Fruit fly (Drosophila melanogaster) whole organism, embryonic: Measurements from ENCODE around the gene CG6055.

Experiments used
- ATbp ChIP-seq: fragments of 200-800 bp; sonication (Bioruptor generic); optimal IDR thresholded peaks from 2 replicates; lab custom pipeline; 2017; ENCODE audit warnings: missing biosample characterization, mild to moderate bottlenecking, missing genetic modification characterization, missing genetic modification reagents
- Asciz ChIP-seq: fragments of 200-800 bp; sonication (Bioruptor generic); optimal IDR thresholded peaks from 2 replicates; lab custom pipeline; 2017; ENCODE audit warnings: missing biosample characterization, mild to moderate bottlenecking, missing genetic modification characterization, missing genetic modification reagents
- Bgb ChIP-seq: fragments of 200-800 bp; sonication (Bioruptor generic); IDR thresholded peaks from 2 replicates; pipeline ENCODE4 v1.3.6; 2022; ENCODE audit warnings: missing biosample characterization, missing genetic modification characterization; ENCODE audit not compliant: partially characterized antibody
- CG11093 ChIP-seq: fragments of 200-800 bp; sonication (Bioruptor generic); IDR thresholded peaks from 3 replicates; pipeline ENCODE4 v1.3.6; 2022; ENCODE audit warnings: missing biosample characterization, missing genetic modification characterization
- CG14860 ChIP-seq: fragments of 200-800 bp; sonication (Bioruptor generic); IDR thresholded peaks from 3 replicates; pipeline ENCODE4 v1.3.6; 2022; ENCODE audit warnings: missing biosample characterization, missing genetic modification characterization; ENCODE audit not compliant: partially characterized antibody
- CG15073 ChIP-seq: fragments of 200-800 bp; sonication (Bioruptor generic); optimal IDR thresholded peaks from 2 replicates; lab custom pipeline; 2016; ENCODE audit warnings: missing biosample characterization, missing genetic modification characterization
- CG15269 ChIP-seq: fragments of 200-800 bp; sonication (Bioruptor generic); optimal IDR thresholded peaks from 2 replicates; lab custom pipeline; 2018; ENCODE audit warnings: missing biosample characterization, mild to moderate bottlenecking, missing genetic modification characterization, moderate library complexity
- CG15479 ChIP-seq: fragments of 200-800 bp; sonication (Bioruptor generic); optimal IDR thresholded peaks from 3 replicates; lab custom pipeline; 2019; ENCODE audit warnings: missing biosample characterization, mild to moderate bottlenecking, missing genetic modification characterization, moderate library complexity
- CG16815 ChIP-seq: fragments of 200-800 bp; sonication (Bioruptor generic); optimal IDR thresholded peaks from 3 replicates; lab custom pipeline; 2017; ENCODE audit warnings: missing biosample characterization, mild to moderate bottlenecking, missing genetic modification characterization
- CG2889 ChIP-seq: fragments of 200-800 bp; sonication (Bioruptor generic); IDR thresholded peaks from 3 replicates; pipeline ENCODE4 v1.3.6; 2022; ENCODE audit warnings: missing biosample characterization, missing genetic modification characterization
- CG3163 ChIP-seq: fragments of 200-800 bp; sonication (Bioruptor generic); optimal IDR thresholded peaks from 3 replicates; lab custom pipeline; 2016; ENCODE audit warnings: missing biosample characterization, missing genetic modification characterization
- CG4282 ChIP-seq: fragments of 200-800 bp; sonication (Bioruptor generic); optimal IDR thresholded peaks from 2 replicates; lab custom pipeline; 2016; ENCODE audit warnings: missing biosample characterization, missing genetic modification characterization
- CG4707 ChIP-seq: fragments of 200-800 bp; sonication (Bioruptor generic); optimal IDR thresholded peaks from 2 replicates; lab custom pipeline; 2018; ENCODE audit warnings: missing biosample characterization, mild to moderate bottlenecking, missing genetic modification characterization, moderate library complexity
- CG5953 ChIP-seq: fragments of 200-800 bp; sonication (Bioruptor generic); IDR thresholded peaks from 2 replicates; pipeline ENCODE4 v1.3.6; 2022; ENCODE audit warnings: missing biosample characterization, missing genetic modification characterization
- CG6254 ChIP-seq: fragments of 200-800 bp; sonication (Bioruptor generic); optimal IDR thresholded peaks from 3 replicates; lab custom pipeline; 2017; ENCODE audit warnings: mild to moderate bottlenecking, missing biosample characterization, missing genetic modification reagents, missing genetic modification characterization
- CG7271 ChIP-seq: fragments of 200-800 bp; sonication (Bioruptor generic); optimal IDR thresholded peaks from 2 replicates; lab custom pipeline; 2018; ENCODE audit warnings: missing biosample characterization, mild to moderate bottlenecking, missing genetic modification characterization, moderate library complexity
- CG7963 ChIP-seq: fragments of 200-800 bp; sonication (Bioruptor generic); IDR thresholded peaks from 3 replicates; pipeline ENCODE4 v1.3.6; 2022; ENCODE audit warnings: missing biosample characterization, missing genetic modification characterization; ENCODE audit not compliant: partially characterized antibody
- CG8281 ChIP-seq: fragments of 200-800 bp; sonication (Bioruptor generic); optimal IDR thresholded peaks from 2 replicates; lab custom pipeline; 2018; ENCODE audit warnings: missing biosample characterization, mild to moderate bottlenecking, missing genetic modification characterization, moderate library complexity
- CG9932 ChIP-seq: fragments of 200-800 bp; sonication (Bioruptor generic); IDR thresholded peaks from 2 replicates; pipeline ENCODE4 v1.3.6; 2022; ENCODE audit warnings: missing biosample characterization, missing genetic modification characterization
- Dip2 ChIP-seq: fragments of 200-800 bp; sonication (Bioruptor generic); IDR thresholded peaks from 2 replicates; pipeline ENCODE4 v1.3.6; 2022; ENCODE audit warnings: missing biosample characterization, missing genetic modification characterization
- Ets97D ChIP-seq: fragments of 200-800 bp; sonication (Bioruptor generic); optimal IDR thresholded peaks from 3 replicates; lab custom pipeline; 2016; ENCODE audit warnings: missing biosample characterization, missing genetic modification characterization
- Fer1 ChIP-seq: fragments of 200-800 bp; sonication (Bioruptor generic); optimal IDR thresholded peaks from 2 replicates; lab custom pipeline; 2017; ENCODE audit warnings: missing biosample characterization, mild to moderate bottlenecking, missing genetic modification characterization
- Fer2 ChIP-seq: fragments of 200-800 bp; sonication (Bioruptor generic); optimal IDR thresholded peaks from 2 replicates; lab custom pipeline; 2018; ENCODE audit warnings: missing biosample characterization, mild to moderate bottlenecking, missing genetic modification characterization, moderate library complexity
- HHEX ChIP-seq: fragments of 200-800 bp; sonication (Bioruptor generic); optimal IDR thresholded peaks from 3 replicates; lab custom pipeline; 2017; ENCODE audit warnings: missing biosample characterization, mild to moderate bottlenecking, missing genetic modification characterization, missing genetic modification reagents
- HLH54F ChIP-seq: fragments of 200-800 bp; sonication (Bioruptor generic); optimal IDR thresholded peaks from 3 replicates; lab custom pipeline; 2016; ENCODE audit warnings: missing biosample characterization, missing genetic modification characterization
- Hr51 ChIP-seq, 2 experiments: fragments of 200-800 bp; sonication (Bioruptor generic); optimal IDR thresholded peaks; 2 replicates in 1 of 2; 3 replicates in 1 of 2; lab custom pipeline; 2016 to 2018; ENCODE audit warnings: missing biosample characterization in 2 of 2, missing genetic modification characterization in 2 of 2, mild to moderate bottlenecking in 1 of 2, moderate library complexity in 1 of 2
- Med ChIP-seq: fragments of 200-800 bp; sonication (Bioruptor generic); peaks from one replicate; lab custom pipeline; 2016; ENCODE audit warnings: missing biosample characterization, missing genetic modification characterization, mild to moderate bottlenecking, inconsistent platforms, moderate library complexity
- Mrtf ChIP-seq: fragments of 200-800 bp; sonication (Bioruptor generic); IDR thresholded peaks from 3 replicates; pipeline ENCODE4 v1.3.6; 2022; ENCODE audit warnings: missing biosample characterization, missing genetic modification characterization
- Myb ChIP-seq: fragments of 200-800 bp; sonication (Bioruptor generic); optimal IDR thresholded peaks from 2 replicates; lab custom pipeline; 2016; ENCODE audit warnings: missing biosample characterization, missing genetic modification characterization
- Pdp1 ChIP-seq, 2 experiments: fragments of 200-800 bp; sonication (Bioruptor generic); optimal IDR thresholded peaks; 3 replicates each; lab custom pipeline; 2016; ENCODE audit warnings: missing biosample characterization in 2 of 2, missing genetic modification characterization in 2 of 2, mild to moderate bottlenecking in 1 of 2, moderate library complexity in 1 of 2
- Ptx1 ChIP-seq: fragments of 200-800 bp; sonication (Bioruptor generic); IDR thresholded peaks from 2 replicates; pipeline ENCODE4 v1.3.6; 2022; ENCODE audit warnings: missing biosample characterization, missing genetic modification characterization
- Six4 ChIP-seq: fragments of 200-800 bp; sonication (Bioruptor generic); optimal IDR thresholded peaks from 2 replicates; lab custom pipeline; 2016; ENCODE audit warnings: missing biosample characterization, missing genetic modification characterization
- Tbp ChIP-seq: fragments of >200 bp; optimal IDR thresholded peaks from 2 replicates; lab custom pipeline; 2018; ENCODE audit warnings: missing biosample characterization, missing genetic modification characterization
- ac ChIP-seq: fragments of 200-800 bp; sonication (Bioruptor generic); optimal IDR thresholded peaks from 3 replicates; lab custom pipeline; 2017; ENCODE audit warnings: missing biosample characterization, mild to moderate bottlenecking, missing genetic modification characterization
- az2 ChIP-seq: fragments of 200-800 bp; sonication (Bioruptor generic); optimal IDR thresholded peaks from 3 replicates; lab custom pipeline; 2016; ENCODE audit warnings: missing biosample characterization, missing genetic modification characterization
- dimm ChIP-seq: fragments of 200-800 bp; sonication (Bioruptor generic); IDR thresholded peaks from 2 replicates; pipeline ENCODE4 v1.3.6; 2022; ENCODE audit warnings: missing biosample characterization, missing genetic modification characterization
- disco-r ChIP-seq: fragments of 200-800 bp; sonication (Bioruptor generic); optimal IDR thresholded peaks from 2 replicates; lab custom pipeline; 2016; ENCODE audit warnings: missing biosample characterization, missing genetic modification characterization
- fd102C ChIP-seq: fragments of 200-800 bp; sonication (Bioruptor generic); optimal IDR thresholded peaks from 2 replicates; lab custom pipeline; 2018; ENCODE audit warnings: missing biosample characterization, mild to moderate bottlenecking, missing genetic modification characterization, moderate library complexity
- fru ChIP-seq: fragments of >200 bp; optimal IDR thresholded peaks from 2 replicates; lab custom pipeline; 2017
- hkb ChIP-seq, 2 experiments: fragments of 200-800 bp in 1 of 2; fragments of >200 bp in 1 of 2; sonication (Bioruptor generic) in 1 of 2; IDR thresholded peaks in 1 of 2; optimal IDR thresholded peaks in 1 of 2; 2 replicates each; pipeline versions ENCODE4 v1.3.6 to Lab custom; 2017 to 2022; ENCODE audit warnings: missing biosample characterization in 1 of 2, missing genetic modification characterization in 1 of 2
- nerfin-2 ChIP-seq: fragments of 200-800 bp; sonication (Bioruptor generic); IDR thresholded peaks from 2 replicates; pipeline ENCODE4 v1.3.6; 2022; ENCODE audit warnings: missing biosample characterization, missing genetic modification characterization; ENCODE audit not compliant: partially characterized antibody
- pb ChIP-seq: fragments of 200-800 bp; sonication (Bioruptor generic); optimal IDR thresholded peaks from 3 replicates; lab custom pipeline; 2016; ENCODE audit warnings: missing biosample characterization, missing genetic modification characterization
- pzg ChIP-seq: fragments of 200-800 bp; sonication (Bioruptor generic); optimal IDR thresholded peaks from 3 replicates; lab custom pipeline; 2018; ENCODE audit warnings: missing biosample characterization, mild to moderate bottlenecking, missing genetic modification characterization, moderate library complexity
- ranshi ChIP-seq: fragments of 200-800 bp; sonication (Bioruptor generic); IDR thresholded peaks from 2 replicates; pipeline ENCODE4 v1.3.6; 2022; ENCODE audit warnings: missing biosample characterization, missing genetic modification characterization
- sisA ChIP-seq: fragments of 200-800 bp; sonication (Bioruptor generic); IDR thresholded peaks from 2 replicates; pipeline ENCODE4 v1.3.6; 2022; ENCODE audit warnings: missing biosample characterization, missing genetic modification characterization
- so ChIP-seq: fragments of 200-800 bp; sonication (Bioruptor generic); IDR thresholded peaks from 3 replicates; pipeline ENCODE4 v1.3.6; 2022; ENCODE audit warnings: missing biosample characterization, missing genetic modification characterization
- zen2 ChIP-seq: fragments of 200-800 bp; sonication (Bioruptor generic); IDR thresholded peaks from 3 replicates; pipeline ENCODE4 v1.3.6; 2022; ENCODE audit warnings: missing biosample characterization, missing genetic modification characterization; ENCODE audit not compliant: partially characterized antibody
- zf30C ChIP-seq: fragments of 200-800 bp; sonication (Bioruptor generic); optimal IDR thresholded peaks from 3 replicates; lab custom pipeline; 2018; ENCODE audit warnings: missing biosample characterization, mild to moderate bottlenecking, missing genetic modification characterization

The CG6055 gene

DNA sequence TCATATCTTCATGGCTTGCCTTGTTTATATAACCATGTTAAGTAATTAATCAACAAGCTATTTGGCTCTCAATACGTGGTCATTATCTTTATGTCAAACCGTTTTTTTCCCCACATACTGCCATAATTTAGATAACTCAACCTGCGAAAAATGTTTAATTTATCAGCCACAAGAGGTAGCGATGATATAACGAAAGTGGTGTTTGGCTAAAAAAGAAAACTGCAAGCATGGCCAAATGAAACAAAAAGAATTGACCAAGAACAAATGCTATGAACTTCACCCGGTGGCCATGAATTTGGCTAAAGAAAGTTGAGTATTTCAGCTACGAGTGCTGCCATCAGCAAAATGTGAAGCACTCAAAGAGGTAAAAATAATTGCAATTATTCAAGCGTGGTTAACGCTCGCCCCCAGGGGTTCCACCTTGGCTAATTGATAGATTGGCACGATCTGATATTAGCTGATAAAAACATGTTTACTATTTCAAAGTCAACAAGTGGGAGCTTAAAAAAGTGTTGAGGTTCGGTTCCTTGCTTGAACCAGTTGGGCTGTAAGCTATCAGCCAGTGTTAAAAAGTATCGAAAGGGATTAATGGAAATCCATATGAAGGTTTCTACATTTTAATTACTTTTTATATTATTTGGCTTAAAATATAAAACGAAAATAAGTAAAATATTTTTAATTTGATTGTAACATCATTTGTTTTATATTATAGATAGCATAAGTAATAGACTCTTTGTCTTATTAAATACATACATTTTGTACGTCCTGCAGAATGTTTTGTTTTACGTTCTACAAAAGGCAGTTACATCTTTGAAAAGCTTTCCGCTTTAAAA, 29.6 kb upstream of the CG6055 start (continued):
- TF ChIP-seq CG7963 (no peak), CG11093 (GFP tag; lab: Robert Waterston, UW) (peak; percentile 57; the same call in 1 of the 3 replicates), CG2889 (GFP tag; lab: Robert Waterston, UW) (peak; percentile 47; the same call in 1 of the 3 replicates), ATbp (peak; percentile 87), HHEX (GFP tag; lab: Kevin White, UChicago) (peak; percentile 71), Six4 (GFP tag; lab: Kevin White, UChicago) (peak; percentile 45), CG16815 (GFP tag; lab: Kevin White, UChicago) (no peak), CG14860 (no peak), Med (GFP tag; lab: Kevin White, UChicago) (peak; percentile 97), hkb (optimal IDR thresholded peaks at IDR 0.05; lab: Kevin White, UChicago) (no peak), hkb (GFP tag; IDR thresholded peaks at IDR 0.05; lab: Robert Waterston, UW) (peak; percentile 78), zen2 (GFP tag; lab: Robert Waterston, UW) (no peak), ranshi (GFP tag; lab: Robert Waterston, UW) (peak; percentile 75), fd102C (GFP tag; lab: Kevin White, UChicago) (no peak), Pdp1 (GFP tag; optimal IDR thresholded peaks at IDR 0.05; lab: Kevin White, UChicago) (peak; percentile 53 to 67), disco-r (GFP tag; lab: Kevin White, UChicago) (peak; percentile 31), Bgb (no peak), CG4282 (GFP tag; lab: Kevin White, UChicago) (peak; percentile 52), Hr51 (GFP tag; optimal IDR thresholded peaks at IDR 0.05; lab: Kevin White, UChicago) (peak; percentile 46 to 62), CG4707 (peak; percentile 65), sisA (GFP tag; lab: Robert Waterston, UW) (peak; percentile 31; the same call in 1 of the 2 replicates), zf30C (GFP tag; lab: Kevin White, UChicago) (no peak), pb (peak; percentile 44), Tbp (GFP tag; lab: Kevin White, UChicago) (no peak), CG8281 (tag; lab: Kevin White, UChicago) (peak; percentile 66), HLH54F (GFP tag; lab: Kevin White, UChicago) (peak; percentile 49), dimm (peak; percentile 52; the same call in 1 of the 2 replicates), fru (no peak), ac (GFP tag; lab: Kevin White, UChicago) (no peak), pzg (GFP tag; lab: Kevin White, UChicago) (peak; percentile 30), Fer2 (tag; lab: Kevin White, UChicago) (peak; percentile 71), CG15073 (GFP tag; lab: Kevin White, UChicago) (peak; percentile 21), Fer1 (GFP tag; lab: Kevin White, UChicago) (peak; percentile 75), CG15479 (GFP tag; lab: Kevin White, UChicago) (no peak), Ptx1 (GFP tag; lab: Robert Waterston, UW) (peak; percentile 61), CG6254 (GFP tag; lab: Kevin White, UChicago) (no peak), Myb (GFP tag; lab: Kevin White, UChicago) (peak; percentile 69), CG15269 (tag; lab: Kevin White, UChicago) (peak; percentile 68), CG7271 (tag; lab: Kevin White, UChicago) (no peak), CG5953 (GFP tag; lab: Robert Waterston, UW) (peak; percentile 68), Mrtf (GFP tag; lab: Robert Waterston, UW) (peak; percentile 74; the same call in 2 of the 3 replicates), Ets97D (GFP tag; lab: Kevin White, UChicago) (peak; percentile 19), CG3163 (GFP tag; lab: Kevin White, UChicago) (peak; percentile 67), nerfin-2 (no peak), Asciz (GFP tag; lab: Kevin White, UChicago) (peak; percentile 79), az2 (GFP tag; lab: Kevin White, UChicago) (no peak), so (GFP tag; lab: Robert Waterston, UW) (peak; percentile 79; the same call in 2 of the 3 replicates), CG9932 (peak; percentile 67), Dip2 (GFP tag; lab: Robert Waterston, UW) (no peak)
